Worm (Caenorhabditis elegans) whole organism, early embryonic: ENCODE measurements around the gene C34F11.8.

Experiments used
- B0310.2 ChIP-seq: sonication (generic microtip); optimal IDR thresholded peaks from 2 replicates; lab custom pipeline; 2016; ENCODE audit warnings: mild to moderate bottlenecking, missing genetic modification characterization, missing compliant biosample characterization
- F13C5.2 ChIP-seq: sonication (generic microtip); optimal IDR thresholded peaks from 2 replicates; lab custom pipeline; 2017; ENCODE audit warnings: mild to moderate bottlenecking, missing genetic modification characterization, inconsistent platforms, missing compliant biosample characterization
- aly-1 ChIP-seq: sonication (generic microtip); optimal IDR thresholded peaks from 2 replicates; lab custom pipeline; 2016; ENCODE audit warnings: missing genetic modification characterization, missing compliant biosample characterization
- ama-1 ChIP-seq: fragments of 150-350 bp; optimal IDR thresholded peaks from 2 replicates; lab custom pipeline; 2014
- ceh-13 ChIP-seq: fragments of 200-800 bp; sonication (Bioruptor generic); optimal IDR thresholded peaks from 2 replicates; lab custom pipeline; 2018; ENCODE audit warnings: mild to moderate bottlenecking, missing genetic modification characterization, missing compliant biosample characterization
- ceh-36 ChIP-seq: sonication (generic microtip); optimal IDR thresholded peaks from 2 replicates; lab custom pipeline; 2016; ENCODE audit warnings: missing genetic modification characterization, inconsistent platforms, missing compliant biosample characterization
- ets-7 ChIP-seq: sonication (generic microtip); optimal IDR thresholded peaks from 2 replicates; lab custom pipeline; 2016; ENCODE audit warnings: missing genotype, missing genetic modification characterization, missing compliant biosample characterization
- flt-1 ChIP-seq: fragments of 200-800 bp; sonication (Bioruptor generic); IDR thresholded peaks from 2 replicates; pipeline ENCODE4 v1.3.6; 2022; ENCODE audit warnings: missing genetic modification characterization, missing compliant biosample characterization
- hmbx-1 ChIP-seq: sonication (generic microtip); optimal IDR thresholded peaks from 2 replicates; lab custom pipeline; 2016; ENCODE audit warnings: mild to moderate bottlenecking, missing genetic modification characterization, missing compliant biosample characterization
- hmg-4 ChIP-seq: fragments of 200-800 bp; sonication (Bioruptor generic); optimal IDR thresholded peaks from 2 replicates; lab custom pipeline; 2018; ENCODE audit warnings: mild to moderate bottlenecking, missing genetic modification characterization, missing compliant biosample characterization
- hnd-1 ChIP-seq: sonication (generic microtip); optimal IDR thresholded peaks from 2 replicates; lab custom pipeline; 2016; ENCODE audit warnings: missing genetic modification characterization, missing compliant biosample characterization
- pes-1 ChIP-seq: fragments of 200-800 bp; sonication (Bioruptor generic); IDR thresholded peaks from 2 replicates; pipeline ENCODE4 v1.3.6; 2022; ENCODE audit warnings: missing genetic modification reagents, missing genetic modification characterization, missing compliant biosample characterization
- scrt-1 ChIP-seq: fragments of 200-800 bp; sonication (Bioruptor generic); IDR thresholded peaks from 2 replicates; pipeline ENCODE4 v1.3.6; 2022; ENCODE audit warnings: missing genetic modification characterization, missing compliant biosample characterization
- sea-1 ChIP-seq: fragments of 200-800 bp; sonication (Bioruptor generic); conservative IDR thresholded peaks from 2 replicates; pipeline ENCODE4 v1.3.6; 2022; ENCODE audit warnings: missing genetic modification characterization, missing compliant biosample characterization
- tbx-11 ChIP-seq: fragments of 200-800 bp; sonication (Bioruptor generic); IDR thresholded peaks from 2 replicates; pipeline ENCODE4 v1.3.6; 2022; ENCODE audit warnings: missing genetic modification characterization, missing compliant biosample characterization
- tbx-37 ChIP-seq: fragments of 200-800 bp; sonication (Bioruptor generic); conservative IDR thresholded peaks from 2 replicates; pipeline ENCODE4 v1.3.6; 2022; ENCODE audit warnings: missing genetic modification reagents, missing genetic modification characterization, missing compliant biosample characterization
- tra-4 ChIP-seq: sonication (generic microtip); optimal IDR thresholded peaks from 2 replicates; lab custom pipeline; 2017; ENCODE audit warnings: missing genetic modification characterization, missing compliant biosample characterization

C34F11.8 gene

ce11 chrII:5210830-5211229 lies at the start of gene C34F11.8:
TSS of gene C34F11.8 (minus strand) at chrII:5210964.
- TF ChIP-seq scrt-1 (GFP tag; lab: Robert Waterston, UW) = no peak
- TF ChIP-seq flt-1 (GFP tag; lab: Robert Waterston, UW) = no peak
- TF ChIP-seq hmbx-1 = no peak
- TF ChIP-seq hnd-1 (tag; lab: Kevin White, UChicago) = no peak
- no peak for TF ChIP-seq B0310.2
- TF ChIP-seq sea-1 (GFP tag; lab: Robert Waterston, UW) = no peak

- TF ChIP-seq ceh-13 (no peak), ets-7 (no peak), flt-1 (GFP tag; lab: Robert Waterston, UW) (no peak), hmbx-1 (no peak), ama-1 (lab: Kevin White, UChicago) (no peak), sea-1 (GFP tag; lab: Robert Waterston, UW) (no peak), tbx-11 (no peak)
These were observed 44.7 kb upstream of the C34F11.8 start, which contains the start of gene frpr-4 for ce11 chrII:5255435-5255834. TSS of gene frpr-4 (minus strand) at chrII:5255535.

ce11 chrII:5246791-5247361 lies 36.1 kb upstream of the C34F11.8 start, which contains the start of gene ptr-6:
TSS of gene ptr-6 (minus strand) at chrII:5246837.
- TF ChIP-seq tra-4 (tag; lab: Kevin White, UChicago) (no peak), pes-1 (GFP tag; lab: Robert Waterston, UW) (no peak), hnd-1 (tag; lab: Kevin White, UChicago) (no peak)

DNA sequence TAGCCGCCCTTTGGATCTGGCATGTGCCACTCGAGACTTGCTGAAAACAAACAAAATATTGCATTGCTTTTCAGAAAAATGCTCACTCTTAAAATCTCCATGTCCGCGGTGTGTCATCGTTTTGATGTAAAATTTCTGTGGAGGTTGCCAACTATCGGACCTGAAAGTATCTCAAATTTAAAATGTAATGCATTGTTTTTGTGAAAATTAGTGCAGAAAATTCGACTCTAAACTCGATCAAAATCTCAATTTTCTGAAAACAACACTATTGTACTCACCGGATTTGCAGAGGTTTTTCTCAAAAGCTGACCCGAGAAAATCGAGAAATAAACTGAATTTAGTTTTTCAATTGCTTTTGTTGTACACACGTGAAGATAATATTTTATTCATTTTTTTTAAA lies 30.8 kb upstream of the C34F11.8 start, which contains the start of gene T16D1.1:
Gene T16D1.1, minus strand, starts transcription at position 101 of the 400 bp plus-strand sequence.
- TF ChIP-seq flt-1 (GFP tag; lab: Robert Waterston, UW) (no peak), ama-1 (lab: Kevin White, UChicago) (no peak), F13C5.2 (tag; lab: Kevin White, UChicago) (no peak)

- TF ChIP-seq flt-1 (GFP tag; lab: Robert Waterston, UW) (no peak), scrt-1 (GFP tag; lab: Robert Waterston, UW) (no peak), hmg-4 (GFP tag; lab: Kevin White, UChicago) (no peak), ama-1 (lab: Kevin White, UChicago) (no peak), tra-4 (tag; lab: Kevin White, UChicago) (no peak), tbx-37 (GFP tag; lab: Robert Waterston, UW) (no peak), hnd-1 (tag; lab: Kevin White, UChicago) (no peak), B0310.2 (no peak), pes-1 (GFP tag; lab: Robert Waterston, UW) (no peak)
These were observed 27.6 kb upstream of the C34F11.8 start, which contains the start of gene pho-4 for ce11 chrII:5238366-5238765. TSS of gene pho-4 (minus strand) at chrII:5238466.

DNA sequence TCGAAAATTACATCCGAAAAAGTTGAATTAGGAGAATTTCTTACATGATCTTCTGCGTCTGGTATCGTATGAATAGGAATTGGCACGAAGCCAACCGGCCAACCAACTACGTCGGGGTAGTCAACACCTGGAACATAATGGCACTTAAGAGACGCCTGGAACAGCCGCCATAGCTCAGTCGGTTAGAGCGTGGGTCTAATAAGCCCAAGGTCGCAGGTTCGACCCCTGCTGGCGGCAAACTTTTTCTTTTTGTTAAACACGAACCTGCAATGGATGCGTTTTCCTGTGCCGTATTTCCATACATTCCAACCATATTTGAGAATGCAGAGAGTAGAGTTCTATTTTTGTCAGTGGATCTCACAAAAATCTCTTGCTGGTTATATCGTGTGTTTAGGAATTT lies 26.9 kb upstream of the C34F11.8 start:
- 0 out of 2 replicates have a peak, but pooled peaks have one; percentile 43 for TF ChIP-seq tbx-11
- peak; percentile 61; the same call in 1 of the 2 replicates for TF ChIP-seq scrt-1 (GFP tag; lab: Robert Waterston, UW)
- no peak for TF ChIP-seq pes-1 (GFP tag; lab: Robert Waterston, UW)
- 0 out of 2 replicates have a peak, but pooled peaks have one; percentile 10 for TF ChIP-seq flt-1 (GFP tag; lab: Robert Waterston, UW)

DNA sequence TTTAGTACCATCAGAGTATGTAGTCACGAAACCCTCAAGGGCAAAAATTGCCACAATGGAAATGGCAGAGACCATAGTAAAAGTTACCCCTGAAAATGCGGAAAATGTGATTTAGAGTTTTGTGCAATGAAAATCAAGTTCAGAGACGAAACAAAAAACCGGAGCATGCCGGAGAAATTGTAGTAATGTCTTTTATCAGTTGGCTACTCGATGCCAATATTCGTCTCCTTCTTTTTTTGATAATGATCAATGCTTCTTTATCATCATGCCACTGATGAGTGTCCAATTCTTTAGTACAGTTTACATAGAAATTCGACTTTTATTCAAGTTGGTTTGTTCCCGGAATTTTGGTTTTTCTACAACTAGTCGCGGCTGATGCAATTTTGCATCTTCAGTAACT lies 25.0 kb upstream of the C34F11.8 start, which contains the start of gene pho-1:
Gene pho-1, minus strand, starts transcription at position 89 of the 400 bp plus-strand sequence.
- TF ChIP-seq hnd-1 (tag; lab: Kevin White, UChicago) (no peak), ets-7 (no peak), sea-1 (GFP tag; lab: Robert Waterston, UW) (no peak)

- no peak for TF ChIP-seq ets-7
- no peak for TF ChIP-seq sea-1 (GFP tag; lab: Robert Waterston, UW)
- TF ChIP-seq tra-4 (tag; lab: Kevin White, UChicago) = no peak
- no peak for TF ChIP-seq ceh-13
- TF ChIP-seq ceh-36 = no peak
- TF ChIP-seq aly-1 (tag; lab: Kevin White, UChicago) = no peak
- no peak for TF ChIP-seq flt-1 (GFP tag; lab: Robert Waterston, UW)
- no peak for TF ChIP-seq scrt-1 (GFP tag; lab: Robert Waterston, UW)
- no peak for TF ChIP-seq pes-1 (GFP tag; lab: Robert Waterston, UW)
- TF ChIP-seq ama-1 (lab: Kevin White, UChicago) = no peak
- TF ChIP-seq hmbx-1 = no peak
These were observed 24.0 kb upstream of the C34F11.8 start for ce11 chrII:5234728-5235127.

DNA sequence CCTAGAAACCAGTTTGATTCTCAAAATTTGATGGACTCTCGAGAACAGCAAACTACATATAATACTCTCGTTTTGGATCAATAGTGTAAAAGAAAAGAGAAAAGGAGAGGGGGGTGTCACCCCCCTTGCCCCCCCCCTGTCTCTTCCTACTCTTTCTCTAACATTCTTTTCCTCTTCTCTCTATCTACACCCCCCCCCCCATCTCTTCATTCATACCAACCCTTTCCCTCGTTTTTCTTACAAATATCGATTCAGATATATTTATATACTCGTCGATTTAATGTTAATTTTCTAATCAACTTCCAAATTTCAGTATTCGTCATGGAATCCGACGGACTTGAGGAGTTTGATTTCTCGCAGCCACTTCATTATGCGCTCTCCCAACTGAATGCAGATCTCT lies 20.3 kb upstream of the C34F11.8 start, which contains the start of gene EGAP2.1:
Gene EGAP2.1, plus strand, starts transcription at position 301 of the 400 bp plus-strand sequence.
- TF ChIP-seq scrt-1 (GFP tag; lab: Robert Waterston, UW) = no peak
- no peak for TF ChIP-seq tra-4 (tag; lab: Kevin White, UChicago)
- TF ChIP-seq sea-1 (GFP tag; lab: Robert Waterston, UW) = no peak
- TF ChIP-seq tbx-37 (GFP tag; lab: Robert Waterston, UW) = no peak
- TF ChIP-seq aly-1 (tag; lab: Kevin White, UChicago) = no peak
- TF ChIP-seq B0310.2 = no peak
- TF ChIP-seq F13C5.2 (tag; lab: Kevin White, UChicago) = no peak
- no peak for TF ChIP-seq ets-7
- no peak for TF ChIP-seq tbx-11
- TF ChIP-seq hmbx-1 = no peak
- TF ChIP-seq ceh-36 = no peak
- TF ChIP-seq pes-1 (GFP tag; lab: Robert Waterston, UW) = no peak
- TF ChIP-seq ama-1 (lab: Kevin White, UChicago) = no peak
- no peak for TF ChIP-seq hnd-1 (tag; lab: Kevin White, UChicago)
